Worm (Caenorhabditis elegans) whole organism, L4 larva: ENCODE data around the gene dhs-20.

Experiments
- D1046.2 ChIP-seq: fragments of 200-800 bp; sonication (Bioruptor generic); IDR thresholded peaks from 2 replicates; pipeline ENCODE4 v1.3.6; 2022; ENCODE audit warnings: missing genetic modification characterization, missing compliant biosample characterization
- attf-4 ChIP-seq: sonication (generic microtip); optimal IDR thresholded peaks from 3 replicates; lab custom pipeline; 2017; ENCODE audit warnings: missing biosample characterization, missing genetic modification characterization
- ces-1 ChIP-seq: fragments of 150-350 bp; sonication (generic microtip); optimal IDR thresholded peaks from 4 replicates; lab custom pipeline; 2014; ENCODE audit warnings: missing biosample characterization, missing genetic modification reagents, missing genetic modification characterization
- ctbp-1 ChIP-seq: fragments of 200-800 bp; sonication (Bioruptor generic); IDR thresholded peaks from 2 replicates; pipeline ENCODE4 v1.3.6; 2022; ENCODE audit warnings: missing genetic modification reagents, missing genetic modification characterization, missing compliant biosample characterization
- daf-16 ChIP-seq, 3 experiments: sonication (generic microtip); optimal IDR thresholded peaks; 2 replicates each; lab custom pipeline; 2016 to 2017; ENCODE audit warnings: missing genetic modification characterization in 3 of 3, missing genetic modification reagents in 3 of 3, mild to moderate bottlenecking in 2 of 3, missing compliant biosample characterization in 2 of 3, missing biosample characterization in 1 of 3, moderate library complexity in 1 of 3
- gei-8 ChIP-seq: fragments of 200-800 bp; sonication (Bioruptor generic); optimal IDR thresholded peaks from 2 replicates; lab custom pipeline; 2018; ENCODE audit warnings: mild to moderate bottlenecking, missing genetic modification characterization, missing compliant biosample characterization
- hlh-30 ChIP-seq: sonication (generic microtip); optimal IDR thresholded peaks from 2 replicates; lab custom pipeline; 2017; ENCODE audit warnings: antibody characterized with exemption, mild to moderate bottlenecking, missing genetic modification characterization, missing compliant biosample characterization; ENCODE audit not compliant: insufficient read depth
- jun-1 ChIP-seq: fragments of 150-350 bp; optimal IDR thresholded peaks from 2 replicates; lab custom pipeline; 2014; ENCODE audit warnings: missing biosample characterization, missing genetic modification reagents, missing genetic modification characterization
- nhr-77 ChIP-seq: fragments of 150-350 bp; optimal IDR thresholded peaks from 2 replicates; lab custom pipeline; 2014; ENCODE audit warnings: missing biosample characterization, missing genetic modification characterization
- pha-4 ChIP-seq, 2 experiments: fragments of 150-350 bp in 1 of 2; fragments of 200-800 bp in 1 of 2; sonication (Bioruptor generic) in 1 of 2; IDR thresholded peaks in 1 of 2; optimal IDR thresholded peaks in 1 of 2; 2 replicates each; pipeline versions ENCODE4 v1.3.6 to Lab custom; 2014 to 2022; ENCODE audit warnings: missing genetic modification characterization in 2 of 2, missing genetic modification reagents in 2 of 2, missing biosample characterization in 1 of 2, missing compliant biosample characterization in 1 of 2
- snpc-4 ChIP-seq: fragments of 150-350 bp; optimal IDR thresholded peaks from 2 replicates; lab custom pipeline; 2014; ENCODE audit warnings: missing biosample characterization, missing genetic modification characterization

ce11 chrV:11653095-11653494 lies 48.7 kb upstream of the dhs-20 start:
- TF ChIP-seq D1046.2 (GFP tag; lab: Robert Waterston, UW) (no peak), pha-4 (GFP tag; IDR thresholded peaks at IDR 0.05; lab: Robert Waterston, UW) (no peak), pha-4 (tag; optimal IDR thresholded peaks at IDR 0.05; lab: Kevin White, UChicago) (no peak), snpc-4 (tag; lab: Kevin White, UChicago) (no peak), jun-1 (tag; lab: Kevin White, UChicago) (no peak), hlh-30 (no peak), daf-16 (GFP tag; optimal IDR thresholded peaks at IDR 0.05; lab: Kevin White, UChicago) (no peak), daf-16 (tag; optimal IDR thresholded peaks at IDR 0.05; lab: Kevin White, UChicago) (no peak), ces-1 (GFP tag; lab: Kevin White, UChicago) (no peak), nhr-77 (tag; lab: Kevin White, UChicago) (no peak), attf-4 (tag; lab: Kevin White, UChicago) (no peak), gei-8 (no peak), ctbp-1 (no peak)
